Fruit fly (Drosophila melanogaster): ENCODE results near the gene CG15878.

Gene CG15878

DNA sequence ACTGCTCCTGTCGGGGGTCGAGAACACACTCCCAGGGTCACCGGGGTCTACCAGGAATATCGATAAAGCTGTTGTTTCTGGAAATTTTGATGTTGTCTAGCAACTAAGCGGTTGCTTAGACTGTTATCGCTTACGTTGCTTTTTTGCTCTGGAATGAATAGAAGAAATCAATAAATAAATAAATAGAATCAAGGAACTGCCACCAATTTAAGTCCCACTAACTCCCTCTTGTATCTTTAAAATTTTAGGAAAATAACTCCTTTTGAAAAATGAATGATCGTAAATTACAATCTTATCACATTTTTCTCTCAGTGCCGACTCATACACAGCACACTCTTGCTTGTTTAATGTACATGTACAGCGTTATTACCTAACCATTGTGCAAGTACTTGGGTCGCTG, at the start of gene CG15878:
Gene CG15878, minus strand, starts transcription at position 101 of the 400 bp plus-strand sequence.
- TF ChIP-seq Dif (GFP tag; optimal IDR thresholded peaks at IDR 0.05; ENCODE audit: partially characterized antibody): no peak
- TF ChIP-seq usp (GFP tag; optimal IDR thresholded peaks at IDR 0.05): no peak
- TF ChIP-seq dsf (GFP tag; optimal IDR thresholded peaks at IDR 0.05; ENCODE audit: borderline replicate concordance): no peak

DNA sequence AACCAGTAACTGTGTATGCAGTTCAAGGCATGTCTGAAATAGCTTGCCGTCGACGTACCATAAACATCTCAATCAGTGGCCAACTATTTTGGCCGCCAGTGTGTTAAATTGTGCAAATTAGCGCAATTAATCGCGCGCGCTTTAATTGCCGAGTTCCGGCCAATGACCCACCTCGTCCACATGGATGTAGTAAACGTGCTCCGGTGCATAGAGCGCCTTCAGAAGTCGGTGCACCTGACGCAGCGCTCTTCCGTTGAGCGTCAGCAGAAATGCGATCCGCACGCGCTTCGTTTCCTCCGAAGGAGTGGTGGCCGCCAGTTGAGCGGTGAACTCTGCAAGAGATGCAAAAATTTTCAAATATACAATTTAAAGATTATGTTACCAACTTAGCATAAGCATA, 49.0 kb upstream of the CG15878 start:
- TF ChIP-seq Dfd (GFP tag; optimal IDR thresholded peaks at IDR 0.05): no peak
- TF ChIP-seq Rel (GFP tag; optimal IDR thresholded peaks at IDR 0.05): no peak
- no peak for TF ChIP-seq Rel (tag; optimal IDR thresholded peaks at IDR 0.05)
- no peak for TF ChIP-seq rgr (GFP tag; optimal IDR thresholded peaks at IDR 0.05)
- TF ChIP-seq foxo (GFP tag; optimal IDR thresholded peaks at IDR 0.05): no peak
- no peak for TF ChIP-seq CrebA (GFP tag; optimal IDR thresholded peaks at IDR 0.05; ENCODE audit: borderline replicate concordance)
- no peak for TF ChIP-seq br (GFP tag; optimal IDR thresholded peaks at IDR 0.05)
- no peak for TF ChIP-seq sv (GFP tag; optimal IDR thresholded peaks at IDR 0.05)
- no peak for TF ChIP-seq h (GFP tag; optimal IDR thresholded peaks at IDR 0.05)
- TF ChIP-seq OdsH (GFP tag; optimal IDR thresholded peaks at IDR 0.05): no peak
- TF ChIP-seq Hnf4 (GFP tag; optimal IDR thresholded peaks at IDR 0.05): no peak

DNA sequence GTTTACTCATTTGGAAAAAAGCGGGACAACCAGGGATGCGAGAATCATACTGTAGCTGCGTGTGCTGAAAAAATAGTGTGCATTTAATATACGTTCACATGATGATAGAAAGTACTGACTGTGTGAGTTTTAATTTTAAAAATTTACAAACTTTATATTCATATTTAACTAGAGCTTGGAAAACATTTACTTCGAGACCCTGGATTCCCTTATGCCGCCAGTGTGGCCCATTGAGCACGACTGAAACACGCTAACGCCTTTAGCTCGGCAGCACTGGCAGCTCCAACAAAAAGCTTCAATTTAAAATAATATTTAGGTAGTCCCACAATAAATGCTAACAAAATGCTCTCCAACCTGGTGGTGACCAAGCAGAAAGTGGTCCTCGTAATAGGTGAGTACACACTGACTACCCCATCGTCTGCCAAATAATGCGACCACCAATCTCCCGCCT, 45.1 kb upstream of the CG15878 start, which contains the start of the genes CG1275 and Elp5:
Gene CG1275, minus strand, starts transcription at position 12 of the 451 bp plus-strand sequence.
Gene Elp5, plus strand, starts transcription at position 45 of the 451 bp plus-strand sequence.
- no peak for TF ChIP-seq usp (GFP tag; optimal IDR thresholded peaks at IDR 0.05)
- TF ChIP-seq Abd-B (GFP tag; optimal IDR thresholded peaks at IDR 0.05): no peak
- TF ChIP-seq dmrt93B (GFP tag; optimal IDR thresholded peaks at IDR 0.05): peak; percentile 95
- no peak for TF ChIP-seq tai (GFP tag; optimal IDR thresholded peaks at IDR 0.05)
- peak; percentile 98 for TF ChIP-seq Hnf4 (GFP tag; optimal IDR thresholded peaks at IDR 0.05)
- TF ChIP-seq Dfd (GFP tag; optimal IDR thresholded peaks at IDR 0.05): no peak
- peak; percentile 95 for TF ChIP-seq GATAd (GFP tag; optimal IDR thresholded peaks at IDR 0.05)
- TF ChIP-seq Rel (GFP tag; optimal IDR thresholded peaks at IDR 0.05): peak; percentile 95
- TF ChIP-seq Rel (tag; optimal IDR thresholded peaks at IDR 0.05): peak; percentile 94
- peak; percentile 94 for TF ChIP-seq sage (GFP tag; optimal IDR thresholded peaks at IDR 0.05)
- TF ChIP-seq Myc (optimal IDR thresholded peaks at IDR 0.05): peak; percentile 31
- TF ChIP-seq Dif (GFP tag; optimal IDR thresholded peaks at IDR 0.05; ENCODE audit: partially characterized antibody): no peak
- TF ChIP-seq h (GFP tag; optimal IDR thresholded peaks at IDR 0.05): peak; percentile 100
- peak; percentile 98 for TF ChIP-seq Hr83 (GFP tag; optimal IDR thresholded peaks at IDR 0.05; ENCODE audit: poor library complexity, severe bottlenecking)
- peak; percentile 95 for TF ChIP-seq woc (GFP tag; optimal IDR thresholded peaks at IDR 0.05)
- TF ChIP-seq CG9705 (GFP tag; optimal IDR thresholded peaks at IDR 0.05): peak; percentile 97
- TF ChIP-seq Hr78 (GFP tag; optimal IDR thresholded peaks at IDR 0.05): no peak
- peak; percentile 91 to 98 for TF ChIP-seq foxo (GFP tag; optimal IDR thresholded peaks at IDR 0.05)
- peak; percentile 99 for TF ChIP-seq HLH106 (tag; optimal IDR thresholded peaks at IDR 0.05)
- TF ChIP-seq Jra (GFP tag; optimal IDR thresholded peaks at IDR 0.05): peak; percentile 97
- TF ChIP-seq pan (optimal IDR thresholded peaks at IDR 0.05): no peak
- TF ChIP-seq dsf (GFP tag; optimal IDR thresholded peaks at IDR 0.05; ENCODE audit: borderline replicate concordance): no peak
- TF ChIP-seq OdsH (GFP tag; optimal IDR thresholded peaks at IDR 0.05): peak; percentile 97
- no peak for TF ChIP-seq lola (GFP tag; optimal IDR thresholded peaks at IDR 0.05)
- TF ChIP-seq jim (GFP tag; optimal IDR thresholded peaks at IDR 0.05): peak; percentile 85
- TF ChIP-seq CG32264 (GFP tag; optimal IDR thresholded peaks at IDR 0.05): peak; percentile 96
- TF ChIP-seq Vsx2 (GFP tag; optimal IDR thresholded peaks at IDR 0.05; ENCODE audit: partially characterized antibody): no peak
- TF ChIP-seq br (GFP tag; optimal IDR thresholded peaks at IDR 0.05): peak; percentile 99
- TF ChIP-seq Sp1 (GFP tag; optimal IDR thresholded peaks at IDR 0.05): peak; percentile 98
- peak; percentile 91 for TF ChIP-seq Mio (GFP tag; optimal IDR thresholded peaks at IDR 0.05)
- TF ChIP-seq ey (GFP tag; optimal IDR thresholded peaks at IDR 0.05): peak; percentile 98
- no peak for TF ChIP-seq N (GFP tag; optimal IDR thresholded peaks at IDR 0.05)
- peak; percentile 99 for TF ChIP-seq rgr (GFP tag; optimal IDR thresholded peaks at IDR 0.05)
- no peak for TF ChIP-seq brk (GFP tag; optimal IDR thresholded peaks at IDR 0.05)
- peak; percentile 95 for TF ChIP-seq psq (GFP tag; optimal IDR thresholded peaks at IDR 0.05)
- TF ChIP-seq sv (GFP tag; optimal IDR thresholded peaks at IDR 0.05): peak; percentile 96
- TF ChIP-seq CrebA (GFP tag; optimal IDR thresholded peaks at IDR 0.05; ENCODE audit: borderline replicate concordance): no peak
- no peak for TF ChIP-seq dl (GFP tag; optimal IDR thresholded peaks at IDR 0.05; ENCODE audit: insufficient read depth in 1 of 2, partially characterized antibody in 2 of 2)
- TF ChIP-seq fru (GFP tag; optimal IDR thresholded peaks at IDR 0.05): peak; percentile 97

Measured in whole organism, wandering third instar larva.